Worm (Caenorhabditis elegans): ENCODE measurements around the gene aldo-2.

DNA sequence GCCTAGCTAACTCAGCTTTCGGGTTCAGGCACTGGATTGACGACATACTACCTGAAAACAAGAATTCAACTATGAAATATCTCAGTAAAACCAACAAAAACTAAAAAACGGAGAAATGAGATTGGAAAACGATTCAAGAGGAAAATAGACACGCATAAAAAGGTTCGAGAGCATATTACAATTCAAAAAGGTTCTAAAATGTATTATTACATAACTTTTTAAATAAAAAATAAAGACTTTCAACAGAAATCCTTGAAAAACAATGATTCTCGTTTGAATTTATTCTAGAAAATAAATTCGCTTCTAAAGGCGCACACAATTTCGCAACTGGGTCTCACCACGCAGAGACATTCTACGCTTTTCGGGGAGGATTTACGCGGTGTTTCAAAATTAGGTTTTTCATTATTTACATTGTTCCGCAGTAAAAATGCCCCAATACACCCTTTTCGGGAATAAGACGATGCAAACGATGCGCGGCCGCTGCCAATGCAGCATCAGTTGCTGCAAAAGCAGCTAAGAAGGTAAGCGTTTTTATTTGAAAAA lies 20.7 kb downstream of the aldo-2 start, which contains the start of the genes cct-6 and alh-9:
- TF ChIP-seq ama-1 (optimal IDR thresholded peaks at IDR 0.05) (no peak), hnd-1 (tag; optimal IDR thresholded peaks at IDR 0.05) (no peak), pes-1 (GFP tag; IDR thresholded peaks at IDR 0.05) (no peak), F13C5.2 (tag; optimal IDR thresholded peaks at IDR 0.05) (peak; percentile 65), ets-7 (tag; optimal IDR thresholded peaks at IDR 0.05) (no peak), scrt-1 (GFP tag; IDR thresholded peaks at IDR 0.05) (no peak), ceh-13 (GFP tag; optimal IDR thresholded peaks at IDR 0.05) (no peak), B0310.2 (tag; optimal IDR thresholded peaks at IDR 0.05) (no peak), aly-1 (tag; optimal IDR thresholded peaks at IDR 0.05) (no peak), tbx-11 (GFP tag; IDR thresholded peaks at IDR 0.05) (no peak), hmg-4 (GFP tag; optimal IDR thresholded peaks at IDR 0.05) (peak; percentile 3)

All from whole organism, early embryonic.